Worm (Caenorhabditis elegans) whole organism, L4 larva: ENCODE results near the gene K08D8.5.

Source experiments
- F49E8.2 ChIP-seq: sonication (generic microtip); optimal IDR thresholded peaks from 2 replicates; lab custom pipeline; 2016; ENCODE audit warnings: missing compliant biosample characterization, mild to moderate bottlenecking, missing genetic modification characterization, borderline replicate concordance
- T20F7.1 ChIP-seq: fragments of 200-800 bp; sonication (Bioruptor generic); optimal IDR thresholded peaks from 2 replicates; lab custom pipeline; 2018; ENCODE audit warnings: mild to moderate bottlenecking, missing genetic modification characterization, missing compliant biosample characterization
- ZK337.2 ChIP-seq: fragments of 200-800 bp; sonication (Bioruptor generic); IDR thresholded peaks from 2 replicates; pipeline ENCODE4 v1.3.6; 2022; ENCODE audit warnings: missing genetic modification reagents, missing genetic modification characterization, missing compliant biosample characterization
- ama-1 ChIP-seq: fragments of 150-350 bp; optimal IDR thresholded peaks from 2 replicates; lab custom pipeline; 2014; ENCODE audit warnings: inconsistent platforms, mixed read lengths
- arid-1 ChIP-seq: fragments of 200-800 bp; sonication (Bioruptor generic); conservative IDR thresholded peaks from 2 replicates; pipeline ENCODE4 v1.3.6; 2022; ENCODE audit warnings: missing genetic modification reagents, missing genetic modification characterization, missing compliant biosample characterization
- attf-4 ChIP-seq: sonication (generic microtip); optimal IDR thresholded peaks from 3 replicates; lab custom pipeline; 2017; ENCODE audit warnings: missing biosample characterization, missing genetic modification characterization
- ceh-44 ChIP-seq: fragments of 200-800 bp; sonication (Bioruptor generic); IDR thresholded peaks from 2 replicates; pipeline ENCODE4 v1.3.6; 2022; ENCODE audit warnings: missing genetic modification reagents, missing genetic modification characterization, missing compliant biosample characterization
- daf-16 ChIP-seq, 3 experiments: sonication (generic microtip); optimal IDR thresholded peaks; 2 replicates each; lab custom pipeline; 2016 to 2017; ENCODE audit warnings: missing genetic modification characterization in 3 of 3, missing genetic modification reagents in 3 of 3, mild to moderate bottlenecking in 2 of 3, missing compliant biosample characterization in 2 of 3, missing biosample characterization in 1 of 3, moderate library complexity in 1 of 3
- daf-19 ChIP-seq: fragments of 200-800 bp; sonication (Bioruptor generic); conservative IDR thresholded peaks from 2 replicates; pipeline ENCODE4 v1.3.6; 2022; ENCODE audit warnings: missing genetic modification characterization, missing compliant biosample characterization
- daf-8 ChIP-seq: fragments of 200-800 bp; sonication (Bioruptor generic); IDR thresholded peaks from 2 replicates; pipeline ENCODE4 v1.3.6; 2022; ENCODE audit warnings: missing genetic modification characterization, missing compliant biosample characterization
- dmd-6 ChIP-seq: fragments of 200-800 bp; sonication (Bioruptor generic); IDR thresholded peaks from 2 replicates; pipeline ENCODE4 v1.3.6; 2022; ENCODE audit warnings: missing genetic modification reagents, missing genetic modification characterization, missing compliant biosample characterization
- dve-1 ChIP-seq: sonication (generic microtip); optimal IDR thresholded peaks from 2 replicates; lab custom pipeline; 2017; ENCODE audit warnings: antibody characterized with exemption, mild to moderate bottlenecking, missing genetic modification characterization, missing compliant biosample characterization; ENCODE audit not compliant: insufficient read depth
- fos-1 ChIP-seq: fragments of 150-350 bp; optimal IDR thresholded peaks from 2 replicates; lab custom pipeline; 2014; ENCODE audit warnings: missing biosample characterization, missing genetic modification characterization
- hlh-11 ChIP-seq: fragments of 200-800 bp; sonication (Bioruptor generic); optimal IDR thresholded peaks from 2 replicates; lab custom pipeline; 2018; ENCODE audit warnings: mild to moderate bottlenecking, missing genetic modification characterization, missing compliant biosample characterization
- lin-1 ChIP-seq: fragments of 200-800 bp; sonication (Bioruptor generic); IDR thresholded peaks from 2 replicates; pipeline ENCODE4 v1.3.6; 2022; ENCODE audit warnings: missing genetic modification reagents, missing genetic modification characterization, missing compliant biosample characterization
- lin-29 ChIP-seq: fragments of 200-800 bp; sonication (Bioruptor generic); IDR thresholded peaks from 2 replicates; pipeline ENCODE4 v1.3.6; 2022; ENCODE audit warnings: missing genetic modification reagents, missing genetic modification characterization, missing compliant biosample characterization
- lin-38 ChIP-seq: fragments of 200-800 bp; sonication (Bioruptor generic); IDR thresholded peaks from 2 replicates; pipeline ENCODE4 v1.3.6; 2022; ENCODE audit warnings: missing genetic modification reagents, missing genetic modification characterization, missing compliant biosample characterization
- mep-1 ChIP-seq: fragments of 150-350 bp; sonication (generic microtip); optimal IDR thresholded peaks from 3 replicates; lab custom pipeline; 2014; ENCODE audit warnings: missing biosample characterization, missing genetic modification characterization
- mes-2 ChIP-seq: sonication (generic microtip); optimal IDR thresholded peaks from 2 replicates; lab custom pipeline; 2016; ENCODE audit warnings: missing genotype, mild to moderate bottlenecking, missing genetic modification characterization, missing compliant biosample characterization; ENCODE audit not compliant: poor library complexity, severe bottlenecking
- nhr-102 ChIP-seq: sonication (generic microtip); optimal IDR thresholded peaks from 2 replicates; lab custom pipeline; 2016; ENCODE audit warnings: mild to moderate bottlenecking, missing genetic modification characterization, moderate library complexity, missing compliant biosample characterization
- nhr-111 ChIP-seq: fragments of 200-800 bp; sonication (Bioruptor generic); optimal IDR thresholded peaks from 2 replicates; lab custom pipeline; 2018; ENCODE audit warnings: mild to moderate bottlenecking, missing genetic modification characterization, missing compliant biosample characterization
- nhr-237 ChIP-seq: sonication (generic microtip); optimal IDR thresholded peaks from 2 replicates; lab custom pipeline; 2017; ENCODE audit warnings: missing biosample characterization, missing genetic modification characterization
- nhr-25 ChIP-seq: sonication (generic microtip); optimal IDR thresholded peaks from 2 replicates; lab custom pipeline; 2017; ENCODE audit warnings: missing genetic modification characterization, mild to moderate bottlenecking, missing compliant biosample characterization, antibody characterized with exemption, moderate library complexity, borderline replicate concordance; ENCODE audit not compliant: insufficient read depth
- nhr-28 ChIP-seq: fragments of 150-350 bp; optimal IDR thresholded peaks from 2 replicates; lab custom pipeline; 2014; ENCODE audit warnings: missing biosample characterization, missing genetic modification characterization
- nhr-42 ChIP-seq: fragments of 200-800 bp; sonication (Bioruptor generic); IDR thresholded peaks from 2 replicates; pipeline ENCODE4 v1.3.6; 2022; ENCODE audit warnings: missing genetic modification characterization, missing compliant biosample characterization
- nhr-48 ChIP-seq: sonication (generic microtip); optimal IDR thresholded peaks from 2 replicates; lab custom pipeline; 2016; ENCODE audit warnings: mild to moderate bottlenecking, missing genetic modification characterization, missing compliant biosample characterization
- nhr-76 ChIP-seq: fragments of 150-350 bp; optimal IDR thresholded peaks from 2 replicates; lab custom pipeline; 2014; ENCODE audit warnings: missing biosample characterization, missing genetic modification characterization
- pha-4 ChIP-seq, 2 experiments: fragments of 150-350 bp in 1 of 2; fragments of 200-800 bp in 1 of 2; sonication (Bioruptor generic) in 1 of 2; IDR thresholded peaks in 1 of 2; optimal IDR thresholded peaks in 1 of 2; 2 replicates each; pipeline versions ENCODE4 v1.3.6 to Lab custom; 2014 to 2022; ENCODE audit warnings: missing genetic modification characterization in 2 of 2, missing genetic modification reagents in 2 of 2, missing biosample characterization in 1 of 2, missing compliant biosample characterization in 1 of 2
- php-3 ChIP-seq: fragments of 200-800 bp; sonication (Bioruptor generic); IDR thresholded peaks from 2 replicates; pipeline ENCODE4 v1.3.6; 2022; ENCODE audit warnings: missing genetic modification reagents, missing genetic modification characterization, missing compliant biosample characterization
- pqm-1 ChIP-seq: sonication (generic microtip); optimal IDR thresholded peaks from 2 replicates; lab custom pipeline; 2017; ENCODE audit warnings: missing biosample characterization, missing genetic modification characterization
- saeg-2 ChIP-seq: fragments of 200-800 bp; sonication (Bioruptor generic); IDR thresholded peaks from 2 replicates; pipeline ENCODE4 v1.3.6; 2022; ENCODE audit warnings: missing genetic modification reagents, missing genetic modification characterization, missing compliant biosample characterization
- sdz-12 ChIP-seq: fragments of 200-800 bp; sonication (Bioruptor generic); optimal IDR thresholded peaks from 2 replicates; lab custom pipeline; 2018; ENCODE audit warnings: mild to moderate bottlenecking, missing genetic modification characterization, missing compliant biosample characterization
- unc-130 ChIP-seq: sonication (generic microtip); optimal IDR thresholded peaks from 2 replicates; lab custom pipeline; 2016; ENCODE audit warnings: missing genetic modification reagents, missing genetic modification characterization, missing compliant biosample characterization
- unc-62 ChIP-seq, 3 experiments: fragments of 150-350 bp in 1 of 3; sonication (generic microtip); optimal IDR thresholded peaks in 2 of 3; peaks in 1 of 3; 1 replicate in 1 of 3; 2 replicates in 2 of 3; lab custom pipeline; 2014 to 2017; ENCODE audit warnings: missing biosample characterization in 3 of 3, missing genetic modification characterization in 3 of 3, missing genetic modification reagents in 3 of 3, missing genotype in 1 of 3
- zip-11 ChIP-seq: fragments of 200-800 bp; sonication (Bioruptor generic); IDR thresholded peaks from 2 replicates; pipeline ENCODE4 v1.3.6; 2022; ENCODE audit warnings: missing genetic modification characterization, missing compliant biosample characterization

Gene K08D8.5

DNA sequence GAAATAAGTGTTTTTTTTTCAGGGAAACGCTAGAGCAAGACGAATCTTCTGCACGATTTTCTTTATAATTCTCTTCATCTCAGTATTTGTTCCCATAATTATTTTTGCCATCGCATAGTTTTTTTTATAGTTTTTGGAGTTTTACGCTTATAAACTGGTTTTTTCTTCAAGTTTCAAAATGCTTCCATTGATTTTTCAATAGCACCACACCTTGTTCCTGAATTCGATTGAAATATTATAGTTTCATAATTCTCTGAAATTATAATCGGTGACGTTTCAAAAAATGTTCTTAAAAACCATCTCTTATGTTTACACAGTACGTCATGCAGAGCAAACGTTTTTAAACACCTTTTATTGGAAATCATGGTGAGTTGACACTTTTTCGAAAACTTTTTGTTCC, 18.8 kb downstream of the K08D8.5 start, which contains the start of gene K08D8.12:
Gene K08D8.12, plus strand, starts transcription at position 301 of the 400 bp plus-strand sequence.
- peak; percentile 20; the same call in 1 of the 2 replicates for TF ChIP-seq dmd-6 (GFP tag; lab: Robert Waterston, UW)
- no peak for TF ChIP-seq unc-130 (GFP tag; lab: Kevin White, UChicago)
- TF ChIP-seq nhr-48 = no peak
- no peak for TF ChIP-seq daf-16 (GFP tag; optimal IDR thresholded peaks at IDR 0.05; lab: Kevin White, UChicago)
- peak; percentile 32 for TF ChIP-seq daf-16 (tag; optimal IDR thresholded peaks at IDR 0.05; lab: Kevin White, UChicago)

DNA sequence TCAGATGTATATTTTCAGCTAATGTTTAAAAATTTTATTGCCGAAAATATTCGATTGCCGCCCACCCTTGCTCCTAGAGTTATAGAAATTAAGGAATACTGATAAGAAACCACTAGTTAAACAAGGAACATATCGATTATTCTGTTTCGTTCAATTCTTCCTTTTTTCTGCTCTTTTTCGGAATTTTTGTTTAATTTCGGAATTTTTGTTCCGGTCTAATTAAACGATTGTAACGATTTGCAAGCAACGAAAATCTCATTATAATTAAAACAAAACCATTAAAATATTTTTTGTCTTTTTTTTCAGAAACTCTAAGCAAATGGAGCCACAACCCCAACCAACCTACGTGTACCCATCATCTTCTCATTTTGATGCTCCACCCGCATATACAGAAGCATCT, 19.7 kb downstream of the K08D8.5 start, which contains the start of gene K08D8.1:
Gene K08D8.1, plus strand, starts transcription at position 301 of the 400 bp plus-strand sequence.
- TF ChIP-seq saeg-2 (GFP tag; lab: Robert Waterston, UW) (no peak), nhr-25 (no peak), attf-4 (no peak), fos-1 (tag; lab: Kevin White, UChicago) (no peak), nhr-237 (tag; lab: Kevin White, UChicago) (no peak), sdz-12 (GFP tag; lab: Kevin White, UChicago) (no peak), daf-16 (GFP tag; optimal IDR thresholded peaks at IDR 0.05; lab: Kevin White, UChicago) (no peak), daf-16 (tag; optimal IDR thresholded peaks at IDR 0.05; lab: Kevin White, UChicago) (no peak), pqm-1 (tag; lab: Kevin White, UChicago) (no peak), nhr-76 (tag; lab: Kevin White, UChicago) (no peak), lin-1 (no peak), nhr-102 (tag; lab: Kevin White, UChicago) (no peak), pha-4 (GFP tag; IDR thresholded peaks at IDR 0.05; lab: Robert Waterston, UW) (no peak), pha-4 (tag; optimal IDR thresholded peaks at IDR 0.05; lab: Kevin White, UChicago) (no peak), hlh-11 (no peak), daf-8 (GFP tag; lab: Robert Waterston, UW) (no peak)

DNA sequence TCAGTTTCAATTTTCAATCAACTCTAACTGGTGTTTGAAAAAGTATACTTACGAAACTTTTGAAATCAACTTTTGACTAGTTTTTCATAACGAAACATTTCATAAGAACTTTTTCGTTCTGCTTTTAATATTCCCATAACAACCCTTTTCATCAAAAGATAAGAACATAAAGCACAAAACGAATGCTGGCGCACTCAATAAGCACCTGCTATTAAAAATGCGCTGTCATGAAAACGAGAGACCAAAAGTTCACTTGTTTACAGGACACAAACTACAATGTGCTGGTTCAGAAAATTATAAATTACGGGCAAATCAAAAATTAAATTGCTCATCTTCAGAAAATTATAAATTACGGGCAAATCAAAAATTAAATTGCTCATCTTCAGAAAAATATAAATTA, 20.8 kb downstream of the K08D8.5 start:
- no peak for TF ChIP-seq daf-16 (GFP tag; optimal IDR thresholded peaks at IDR 0.05; lab: Kevin White, UChicago)
- peak; percentile 47 for TF ChIP-seq daf-16 (tag; optimal IDR thresholded peaks at IDR 0.05; lab: Kevin White, UChicago)
- TF ChIP-seq lin-38 (GFP tag; lab: Robert Waterston, UW) = no peak
- no peak for TF ChIP-seq arid-1 (GFP tag; lab: Robert Waterston, UW)
- peak; percentile 4 for TF ChIP-seq hlh-11
- no peak for TF ChIP-seq lin-29 (GFP tag; lab: Robert Waterston, UW)
- 0 out of 2 replicates have a peak, but pooled peaks have one; percentile 47 for TF ChIP-seq php-3
- TF ChIP-seq dve-1 = peak; percentile 66
- peak; percentile 64 for TF ChIP-seq nhr-28
- TF ChIP-seq daf-19 (GFP tag; lab: Robert Waterston, UW) = no peak
- TF ChIP-seq T20F7.1 = no peak
- no peak for TF ChIP-seq ama-1 (lab: Kevin White, UChicago)
- no peak for TF ChIP-seq nhr-111 (GFP tag; lab: Kevin White, UChicago)
- TF ChIP-seq unc-62 (GFP tag; optimal IDR thresholded peaks at IDR 0.05 in 1 of 2; lab: Kevin White, UChicago) = no peak
- no peak for TF ChIP-seq unc-62 (tag; optimal IDR thresholded peaks at IDR 0.05; lab: Kevin White, UChicago)
- no peak for TF ChIP-seq F49E8.2
- TF ChIP-seq zip-11 = no peak
- peak; percentile 62 for TF ChIP-seq pqm-1 (tag; lab: Kevin White, UChicago)
- no peak for TF ChIP-seq daf-8 (GFP tag; lab: Robert Waterston, UW)
- no peak for TF ChIP-seq ceh-44 (GFP tag; lab: Robert Waterston, UW)
- TF ChIP-seq mes-2 (tag; lab: Kevin White, UChicago) = no peak
- TF ChIP-seq nhr-42 (GFP tag; lab: Robert Waterston, UW) = no peak
- peak; percentile 82 for TF ChIP-seq dmd-6 (GFP tag; lab: Robert Waterston, UW)
- TF ChIP-seq nhr-237 (tag; lab: Kevin White, UChicago) = no peak
- TF ChIP-seq ZK337.2 = no peak
- no peak for TF ChIP-seq mep-1 (tag; lab: Kevin White, UChicago)
